Fruit fly (Drosophila melanogaster): Measurements from ENCODE around the gene vri.

vri gene

DNA sequence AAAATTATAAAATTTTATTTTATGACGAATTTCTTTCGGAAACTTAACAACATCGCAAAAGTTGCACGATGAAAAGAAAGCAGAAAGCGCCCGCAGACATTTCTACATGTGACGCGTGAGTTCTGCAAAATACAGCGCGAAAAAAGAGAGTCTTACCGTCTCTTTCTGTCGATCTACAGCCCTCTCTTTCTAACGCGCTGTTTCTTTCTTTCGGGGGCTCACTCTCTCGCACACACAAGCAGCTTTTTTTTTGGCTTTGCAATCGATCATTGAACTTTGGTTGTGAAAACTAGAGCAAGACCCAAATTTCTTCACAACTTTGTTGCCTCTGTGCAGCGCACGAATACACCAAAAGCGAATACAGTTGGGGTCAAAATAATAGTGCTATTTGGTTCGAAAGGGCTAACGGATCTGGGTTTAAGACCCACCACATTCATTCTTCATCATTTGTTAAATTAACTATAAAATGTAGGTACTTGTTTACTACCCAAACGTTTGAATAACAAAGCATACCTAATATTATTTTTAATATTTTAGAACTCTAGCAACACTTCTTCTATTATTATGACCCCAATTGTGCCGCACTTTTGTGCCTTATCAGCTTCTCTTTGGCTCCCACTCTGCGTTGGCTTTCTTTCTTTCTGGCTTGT is 10.4 kb downstream of the vri start (continued):
- TF ChIP-seq CG8924 (tag; optimal IDR thresholded peaks at IDR 0.05) (peak; percentile 91), Aef1 (GFP tag; IDR thresholded peaks at IDR 0.05) (peak; percentile 62), stc (GFP tag; IDR thresholded peaks at IDR 0.05) (peak; percentile 78), cas (GFP tag; IDR thresholded peaks at IDR 0.05) (no peak), CG7745 (tag; optimal IDR thresholded peaks at IDR 0.05) (peak; percentile 4), ERR (GFP tag; optimal IDR thresholded peaks at IDR 0.05) (peak; percentile 1), B-H2 (GFP tag; optimal IDR thresholded peaks at IDR 0.05) (no peak), sob (GFP tag; IDR thresholded peaks at IDR 0.05) (peak; percentile 71), Nf-YA (GFP tag; IDR thresholded peaks at IDR 0.05) (no peak), wor (GFP tag; IDR thresholded peaks at IDR 0.05) (peak; percentile 81), NFAT (GFP tag; IDR thresholded peaks at IDR 0.05) (no peak), CG4617 (GFP tag; optimal IDR thresholded peaks at IDR 0.05; ENCODE audit: borderline replicate concordance) (peak; percentile 48), CG15269 (tag; optimal IDR thresholded peaks at IDR 0.05) (peak; percentile 89), jing (GFP tag; optimal IDR thresholded peaks at IDR 0.05) (peak; percentile 82), CG43689 (GFP tag; IDR thresholded peaks at IDR 0.05) (0 out of 2 replicates have a peak, but pooled peaks have one; percentile 35), slbo (GFP tag; IDR thresholded peaks at IDR 0.05) (peak; percentile 56; the same call in 1 of the 2 replicates), ssp (GFP tag; IDR thresholded peaks at IDR 0.05) (peak; percentile 51), usp (GFP tag; optimal IDR thresholded peaks at IDR 0.05) (no peak), amos (GFP tag; IDR thresholded peaks at IDR 0.05; ENCODE audit: partially characterized antibody) (no peak), Dll (GFP tag; IDR thresholded peaks at IDR 0.05; ENCODE audit: partially characterized antibody) (no peak), ranshi (GFP tag; IDR thresholded peaks at IDR 0.05) (peak; percentile 59), CG14965 (GFP tag; optimal IDR thresholded peaks at IDR 0.05; ENCODE audit: borderline replicate concordance) (no peak), PHDP (tag; optimal IDR thresholded peaks at IDR 0.05) (peak; percentile 95), Dbx (GFP tag; IDR thresholded peaks at IDR 0.05) (no peak), CG2712 (tag; optimal IDR thresholded peaks at IDR 0.05) (peak; percentile 88), ken (GFP tag; IDR thresholded peaks at IDR 0.05) (peak; percentile 77), CG14710 (tag; optimal IDR thresholded peaks at IDR 0.05) (peak; percentile 76), CG2129 (GFP tag; IDR thresholded peaks at IDR 0.05; ENCODE audit: partially characterized antibody) (no peak), CG8388 (GFP tag; optimal IDR thresholded peaks at IDR 0.05) (peak; percentile 94), Stat92E (GFP tag; optimal IDR thresholded peaks at IDR 0.05) (peak in 1 of 3 experiments; percentile 75), CG7271 (tag; optimal IDR thresholded peaks at IDR 0.05) (no peak), YL-1 (GFP tag; optimal IDR thresholded peaks at IDR 0.05) (peak; percentile 23), BEAF-32 (GFP tag; optimal IDR thresholded peaks at IDR 0.05) (no peak), CG16815 (GFP tag; optimal IDR thresholded peaks at IDR 0.05) (peak; percentile 73), GATAe (GFP tag; conservative IDR thresholded peaks at IDR 0.05) (peak; percentile 25; the same call in 1 of the 2 replicates), Sox100B (GFP tag; optimal IDR thresholded peaks at IDR 0.05) (peak; percentile 88), ash1 (GFP tag; optimal IDR thresholded peaks at IDR 0.05) (no peak), D19A (tag; optimal IDR thresholded peaks at IDR 0.05) (peak; percentile 83), Atf-2 (GFP tag; optimal IDR thresholded peaks at IDR 0.05) (peak; percentile 40), tin (GFP tag; optimal IDR thresholded peaks at IDR 0.05) (peak; percentile 82), inv (GFP tag; IDR thresholded peaks at IDR 0.05; ENCODE audit: partially characterized antibody) (no peak), CG13775 (GFP tag; optimal IDR thresholded peaks at IDR 0.05) (peak; percentile 70), CG18619 (GFP tag; optimal IDR thresholded peaks at IDR 0.05) (peak; percentile 82), CoRest (tag; optimal IDR thresholded peaks at IDR 0.05) (peak; percentile 88), klu (GFP tag; IDR thresholded peaks at IDR 0.05) (no peak), Gug (GFP tag; IDR thresholded peaks at IDR 0.05) (peak; percentile 43; the same call in 3 of the 4 replicates), CTCF (GFP tag; optimal IDR thresholded peaks at IDR 0.05) (peak; percentile 43), CG6765 (GFP tag; optimal IDR thresholded peaks at IDR 0.05) (no peak), kah (GFP tag; optimal IDR thresholded peaks at IDR 0.05) (peak; percentile 71), CG6683 (GFP tag; optimal IDR thresholded peaks at IDR 0.05) (peak; percentile 46)

All from whole organism, embryonic.